Worm (Caenorhabditis elegans) whole organism, young adult: ENCODE results near the gene srd-45.

Source experiments
- ama-1 ChIP-seq, 3 experiments: fragments of 150-350 bp in 1 of 3; sonication (generic microtip) in 2 of 3; optimal IDR thresholded peaks; 2 replicates each; lab custom pipeline; 2014 to 2018; ENCODE audit warnings: missing biosample characterization in 2 of 3, missing genetic modification characterization in 2 of 3, missing genetic modification reagents in 2 of 3
- sea-2 ChIP-seq: fragments of 200-800 bp; sonication (Bioruptor generic); IDR thresholded peaks from 2 replicates; pipeline ENCODE4 v1.3.6; 2022; ENCODE audit warnings: missing genetic modification characterization, missing compliant biosample characterization

ce11 chrX:12358957-12359356 lies 30.2 kb downstream of the srd-45 start, which contains the start of gene nspc-14:
- no peak for TF ChIP-seq sea-2 (GFP tag; lab: Robert Waterston, UW)
- no peak for TF ChIP-seq ama-1 (optimal IDR thresholded peaks at IDR 0.05; lab: Kevin White, UChicago)
- no peak for TF ChIP-seq ama-1 (GFP tag; optimal IDR thresholded peaks at IDR 0.05; lab: Kevin White, UChicago)
